Fruit fly (Drosophila melanogaster): ENCODE measurements around the gene CG32228.

Gene CG32228

dm6 chr3L:20247513-20248173 lies 18.0 kb upstream of the CG32228 start, which contains the start of gene rdgC (continued):
- TF ChIP-seq CG1529 (GFP tag; optimal IDR thresholded peaks at IDR 0.05) (peak; percentile 85), CG10565 (GFP tag; optimal IDR thresholded peaks at IDR 0.05) (peak; percentile 68), CG4617 (GFP tag; optimal IDR thresholded peaks at IDR 0.05; ENCODE audit: borderline replicate concordance) (peak; percentile 82), Abd-B (GFP tag; optimal IDR thresholded peaks at IDR 0.05) (peak; percentile 96), BEAF-32 (GFP tag; optimal IDR thresholded peaks at IDR 0.05) (no peak), H2.0 (GFP tag; IDR thresholded peaks at IDR 0.05) (peak; percentile 94), wdn (GFP tag; IDR thresholded peaks at IDR 0.05) (peak; percentile 92), E2f1 (GFP tag; IDR thresholded peaks at IDR 0.05) (peak; percentile 97), bowl (GFP tag; IDR thresholded peaks at IDR 0.05) (peak; percentile 91), vfl (GFP tag; optimal IDR thresholded peaks at IDR 0.05) (peak; percentile 82), hbn (GFP tag; IDR thresholded peaks at IDR 0.05; ENCODE audit: partially characterized antibody) (no peak), CG11560 (tag; IDR thresholded peaks at IDR 0.05) (peak; percentile 83), CG9876 (GFP tag; optimal IDR thresholded peaks at IDR 0.05) (peak; percentile 92), CG6254 (GFP tag; optimal IDR thresholded peaks at IDR 0.05) (peak; percentile 85), bbx (GFP tag; IDR thresholded peaks at IDR 0.05; ENCODE audit: partially characterized antibody) (no peak), CG31224 (GFP tag; IDR thresholded peaks at IDR 0.05) (peak; percentile 91), CG7839 (tag; optimal IDR thresholded peaks at IDR 0.05) (peak; percentile 97), wek (GFP tag; optimal IDR thresholded peaks at IDR 0.05) (peak; percentile 89), CG13775 (GFP tag; optimal IDR thresholded peaks at IDR 0.05) (peak; percentile 87), CG4820 (GFP tag; optimal IDR thresholded peaks at IDR 0.05) (peak; percentile 95), CG7372 (GFP tag; IDR thresholded peaks at IDR 0.05) (peak; percentile 95), Fer2 (tag; optimal IDR thresholded peaks at IDR 0.05) (peak; percentile 83), CG7963 (GFP tag; IDR thresholded peaks at IDR 0.05; ENCODE audit: partially characterized antibody) (no peak), D (optimal IDR thresholded peaks at IDR 0.05) (no peak), D (GFP tag; optimal IDR thresholded peaks at IDR 0.05) (peak; percentile 92), CG12391 (tag; optimal IDR thresholded peaks at IDR 0.05) (peak; percentile 96), CG13123 (GFP tag; optimal IDR thresholded peaks at IDR 0.05) (peak; percentile 90), Stat92E (GFP tag; optimal IDR thresholded peaks at IDR 0.05) (no peak), slbo (GFP tag; IDR thresholded peaks at IDR 0.05) (peak; percentile 97), Gsc (GFP tag; IDR thresholded peaks at IDR 0.05) (peak; percentile 84), CG14014 (GFP tag; IDR thresholded peaks at IDR 0.05) (peak; percentile 95), CG17359 (tag; optimal IDR thresholded peaks at IDR 0.05) (peak; percentile 98), stc (GFP tag; IDR thresholded peaks at IDR 0.05) (peak; percentile 97), pan (optimal IDR thresholded peaks at IDR 0.05) (no peak), pan (GFP tag; optimal IDR thresholded peaks at IDR 0.05 in 1 of 2, IDR thresholded peaks at IDR 0.05 in 1 of 2) (peak in 1 of 2 experiments; percentile 98), gsb-n (tag; optimal IDR thresholded peaks at IDR 0.05) (peak; percentile 86), CG13624 (GFP tag; optimal IDR thresholded peaks at IDR 0.05) (peak; percentile 97), Lim3 (GFP tag; IDR thresholded peaks at IDR 0.05) (peak; percentile 93), CG17612 (GFP tag; IDR thresholded peaks at IDR 0.05) (peak; percentile 89), B-H2 (GFP tag; optimal IDR thresholded peaks at IDR 0.05) (peak; percentile 66), CG11696 (GFP tag; IDR thresholded peaks at IDR 0.05) (peak; percentile 86), Hmr (GFP tag; optimal IDR thresholded peaks at IDR 0.05) (peak; percentile 96), pum (GFP tag; optimal IDR thresholded peaks at IDR 0.05) (peak; percentile 96), CG10979 (tag; optimal IDR thresholded peaks at IDR 0.05) (peak; percentile 91), chinmo (GFP tag; IDR thresholded peaks at IDR 0.05; ENCODE audit: partially characterized antibody) (no peak), phol (tag; optimal IDR thresholded peaks at IDR 0.05) (peak; percentile 94), C15 (GFP tag; IDR thresholded peaks at IDR 0.05) (peak; percentile 95), CG8281 (tag; optimal IDR thresholded peaks at IDR 0.05) (peak; percentile 82), ci (GFP tag; IDR thresholded peaks at IDR 0.05) (peak; percentile 99), exex (tag; optimal IDR thresholded peaks at IDR 0.05) (peak; percentile 86)
